Worm (Caenorhabditis elegans) whole organism, L3 larva: ENCODE results near the gene C45B11.6.

Experiments used
- R02D3.7 ChIP-seq: fragments of 150-350 bp; optimal IDR thresholded peaks from 2 replicates; lab custom pipeline; 2014; ENCODE audit warnings: missing biosample characterization, missing genetic modification characterization
- ZK546.5 ChIP-seq: sonication (generic microtip); optimal IDR thresholded peaks from 2 replicates; lab custom pipeline; 2017; ENCODE audit warnings: missing biosample characterization, missing genetic modification characterization
- ama-1 ChIP-seq: fragments of 150-350 bp; optimal IDR thresholded peaks from 2 replicates; lab custom pipeline; 2018
- ceh-28 ChIP-seq: fragments of 150-350 bp; optimal IDR thresholded peaks from 2 replicates; lab custom pipeline; 2014; ENCODE audit warnings: missing biosample characterization, missing genetic modification reagents, missing genetic modification characterization
- ceh-82 ChIP-seq: fragments of 150-350 bp; optimal IDR thresholded peaks from 2 replicates; lab custom pipeline; 2014; ENCODE audit warnings: missing biosample characterization, missing genetic modification characterization
- ceh-9 ChIP-seq: sonication (generic microtip); optimal IDR thresholded peaks from 2 replicates; lab custom pipeline; 2018; ENCODE audit warnings: missing biosample characterization, missing genetic modification characterization
- daf-12 ChIP-seq: fragments of 150-350 bp; optimal IDR thresholded peaks from 2 replicates; lab custom pipeline; 2014; ENCODE audit warnings: missing biosample characterization, missing genetic modification reagents, missing genetic modification characterization
- egl-5 ChIP-seq: fragments of 150-350 bp; optimal IDR thresholded peaks from 2 replicates; lab custom pipeline; 2017; ENCODE audit warnings: missing biosample characterization, missing genetic modification reagents, missing genetic modification characterization, inconsistent platforms
- elt-1 ChIP-seq: fragments of 150-350 bp; optimal IDR thresholded peaks from 2 replicates; lab custom pipeline; 2014; ENCODE audit warnings: missing biosample characterization, missing genetic modification characterization
- elt-2 ChIP-seq: sonication (generic microtip); optimal IDR thresholded peaks from 2 replicates; lab custom pipeline; 2016; ENCODE audit warnings: missing genetic modification reagents, mild to moderate bottlenecking, missing genetic modification characterization, missing compliant biosample characterization
- elt-3 ChIP-seq, 3 experiments: fragments of 150-350 bp in 1 of 3; sonication (generic microtip) in 2 of 3; optimal IDR thresholded peaks; 2 replicates in 2 of 3; 4 replicates in 1 of 3; lab custom pipeline; 2014 to 2017; ENCODE audit warnings: missing biosample characterization in 3 of 3, missing genetic modification characterization in 3 of 3
- eor-1 ChIP-seq, 2 experiments: fragments of 150-350 bp; optimal IDR thresholded peaks; 2 replicates each; lab custom pipeline; 2014 to 2018; ENCODE audit warnings: missing biosample characterization in 2 of 2, missing genetic modification characterization in 2 of 2
- fkh-10 ChIP-seq: sonication (generic microtip); optimal IDR thresholded peaks from 2 replicates; lab custom pipeline; 2017; ENCODE audit warnings: missing biosample characterization, missing genetic modification reagents, missing genetic modification characterization
- fos-1 ChIP-seq: fragments of 150-350 bp; optimal IDR thresholded peaks from 2 replicates; lab custom pipeline; 2014; ENCODE audit warnings: missing biosample characterization, missing genetic modification characterization
- hmg-11 ChIP-seq: sonication (generic microtip); optimal IDR thresholded peaks from 2 replicates; lab custom pipeline; 2016; ENCODE audit warnings: missing genetic modification characterization, missing compliant biosample characterization
- jun-1 ChIP-seq: fragments of 150-350 bp; optimal IDR thresholded peaks from 2 replicates; lab custom pipeline; 2014; ENCODE audit warnings: missing biosample characterization, missing genetic modification reagents, missing genetic modification characterization
- lin-39 ChIP-seq: fragments of 150-350 bp; optimal IDR thresholded peaks from 2 replicates; lab custom pipeline; 2018; ENCODE audit warnings: missing biosample characterization, missing genetic modification reagents, missing genetic modification characterization
- mml-1 ChIP-seq: fragments of 150-350 bp; sonication (generic microtip); optimal IDR thresholded peaks from 3 replicates; lab custom pipeline; 2014; ENCODE audit warnings: missing biosample characterization, missing genetic modification characterization
- nfya-1 ChIP-seq: sonication (generic microtip); optimal IDR thresholded peaks from 2 replicates; lab custom pipeline; 2017; ENCODE audit warnings: missing genetic modification characterization, mild to moderate bottlenecking, missing compliant biosample characterization, antibody characterized with exemption, moderate library complexity; ENCODE audit not compliant: insufficient read depth
- nhr-11 ChIP-seq: fragments of 150-350 bp; optimal IDR thresholded peaks from 2 replicates; lab custom pipeline; 2014; ENCODE audit warnings: missing biosample characterization, missing genetic modification characterization
- nhr-12 ChIP-seq: fragments of 150-350 bp; optimal IDR thresholded peaks from 2 replicates; lab custom pipeline; 2014; ENCODE audit warnings: missing biosample characterization, missing genetic modification characterization
- nhr-23 ChIP-seq: fragments of 150-350 bp; optimal IDR thresholded peaks from 2 replicates; lab custom pipeline; 2014; ENCODE audit warnings: missing biosample characterization, missing genetic modification reagents, missing genetic modification characterization
- nhr-237 ChIP-seq: fragments of 150-350 bp; optimal IDR thresholded peaks from 2 replicates; lab custom pipeline; 2014; ENCODE audit warnings: missing biosample characterization, missing genetic modification characterization
- nhr-25 ChIP-seq: sonication (generic microtip); optimal IDR thresholded peaks from 2 replicates; lab custom pipeline; 2017; ENCODE audit warnings: missing biosample characterization, missing genetic modification characterization
- nhr-28 ChIP-seq: fragments of 150-350 bp; optimal IDR thresholded peaks from 2 replicates; lab custom pipeline; 2014; ENCODE audit warnings: missing biosample characterization, missing genetic modification characterization
- nhr-43 ChIP-seq: sonication (generic microtip); optimal IDR thresholded peaks from 2 replicates; lab custom pipeline; 2016; ENCODE audit warnings: mild to moderate bottlenecking, missing genetic modification characterization, missing compliant biosample characterization; ENCODE audit not compliant: poor library complexity, severe bottlenecking
- nhr-67 ChIP-seq: fragments of 150-350 bp; optimal IDR thresholded peaks from 2 replicates; lab custom pipeline; 2014; ENCODE audit warnings: missing biosample characterization, missing genetic modification characterization
- nhr-76 ChIP-seq: fragments of 150-350 bp; sonication (generic microtip); optimal IDR thresholded peaks from 5 replicates; lab custom pipeline; 2014; ENCODE audit warnings: missing biosample characterization, missing genetic modification characterization
- pha-4 ChIP-seq: fragments of 150-350 bp; optimal IDR thresholded peaks from 2 replicates; lab custom pipeline; 2014; ENCODE audit warnings: missing biosample characterization, missing genetic modification reagents, missing genetic modification characterization
- pqm-1 ChIP-seq: fragments of 150-350 bp; optimal IDR thresholded peaks from 2 replicates; lab custom pipeline; 2017; ENCODE audit warnings: missing biosample characterization, missing genetic modification characterization, inconsistent platforms
- sea-2 ChIP-seq: fragments of 150-350 bp; sonication (generic microtip); optimal IDR thresholded peaks from 4 replicates; lab custom pipeline; 2014; ENCODE audit warnings: missing biosample characterization, missing genetic modification reagents, missing genetic modification characterization
- snpc-4 ChIP-seq: fragments of 150-350 bp; optimal IDR thresholded peaks from 2 replicates; lab custom pipeline; 2014; ENCODE audit warnings: missing biosample characterization, missing genetic modification characterization
- tbx-2 ChIP-seq: sonication (generic microtip); optimal IDR thresholded peaks from 2 replicates; lab custom pipeline; 2016; ENCODE audit warnings: mild to moderate bottlenecking, missing genetic modification characterization, missing compliant biosample characterization
- unc-39 ChIP-seq: sonication (generic microtip); optimal IDR thresholded peaks from 4 replicates; lab custom pipeline; 2017; ENCODE audit warnings: missing biosample characterization, missing genetic modification characterization
- zag-1 ChIP-seq: fragments of 150-350 bp; optimal IDR thresholded peaks from 2 replicates; lab custom pipeline; 2014; ENCODE audit warnings: missing biosample characterization, missing genetic modification characterization
- ztf-4 ChIP-seq: fragments of 150-350 bp; optimal IDR thresholded peaks from 2 replicates; lab custom pipeline; 2014; ENCODE audit warnings: missing biosample characterization, missing genetic modification characterization

C45B11.6 gene

DNA sequence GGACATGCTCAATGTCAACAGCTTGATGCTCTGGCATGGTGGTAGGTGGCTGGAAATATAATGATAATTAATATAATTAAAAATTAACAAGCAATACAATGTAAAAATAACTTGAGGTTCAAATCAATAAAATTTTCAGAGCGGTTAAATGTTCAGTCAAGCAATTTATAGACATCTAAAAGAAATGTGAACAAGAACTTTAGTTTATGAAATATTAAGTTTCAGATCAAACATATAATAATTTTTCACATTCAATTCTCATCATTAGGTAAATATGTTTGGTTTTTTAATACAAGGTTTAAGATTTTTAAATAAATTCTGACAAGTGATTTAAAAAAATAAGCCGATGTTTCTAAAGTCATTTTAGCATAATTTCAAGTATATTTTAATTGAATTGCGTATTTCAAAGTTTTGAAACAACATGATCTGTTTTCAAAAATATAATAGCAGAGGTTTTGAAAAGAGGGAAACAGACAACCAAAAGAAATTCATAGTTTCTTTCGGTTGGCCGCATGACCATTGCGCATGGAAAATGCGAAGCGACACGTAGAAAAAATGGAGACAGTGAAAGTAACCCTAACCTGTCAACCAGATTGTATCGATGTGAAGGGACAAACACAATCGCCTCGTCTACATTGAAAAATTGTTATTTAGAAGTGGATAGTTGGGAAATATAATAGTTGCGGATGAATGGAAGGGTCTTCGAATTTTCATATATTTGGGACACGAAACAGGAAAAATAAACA is 16.5 kb downstream of the C45B11.6 start, which contains the start of gene T04C12.11:
TSS of gene T04C12.11 (minus strand) at position 51 of the 746 bp plus-strand sequence.
- TF ChIP-seq nhr-25 (tag; lab: Kevin White, UChicago) (peak; percentile 47), tbx-2 (tag; lab: Kevin White, UChicago) (no peak), nhr-23 (peak; percentile 60)

DNA sequence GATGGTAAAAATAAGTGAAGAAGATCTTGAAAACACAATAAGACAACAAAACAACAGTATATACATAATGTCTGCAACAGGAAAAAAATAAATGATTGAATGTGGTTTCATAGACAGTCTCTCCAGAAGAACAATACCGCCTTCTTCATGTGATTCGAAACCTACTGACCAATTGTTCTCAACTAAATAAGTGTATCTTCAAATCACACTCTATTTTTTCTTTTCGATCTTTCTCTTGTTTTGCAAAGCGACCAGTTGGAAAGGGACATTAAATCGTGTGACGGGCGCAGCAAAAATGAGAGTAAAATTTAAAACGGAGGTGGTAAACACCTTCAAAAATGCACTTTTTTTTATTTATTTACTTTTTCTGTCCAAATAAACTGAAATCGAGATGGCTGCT is 18.0 kb downstream of the C45B11.6 start:
- TF ChIP-seq nhr-23: peak; percentile 4
- TF ChIP-seq elt-3 (tag; optimal IDR thresholded peaks at IDR 0.05; lab: Kevin White, UChicago): no peak

DNA sequence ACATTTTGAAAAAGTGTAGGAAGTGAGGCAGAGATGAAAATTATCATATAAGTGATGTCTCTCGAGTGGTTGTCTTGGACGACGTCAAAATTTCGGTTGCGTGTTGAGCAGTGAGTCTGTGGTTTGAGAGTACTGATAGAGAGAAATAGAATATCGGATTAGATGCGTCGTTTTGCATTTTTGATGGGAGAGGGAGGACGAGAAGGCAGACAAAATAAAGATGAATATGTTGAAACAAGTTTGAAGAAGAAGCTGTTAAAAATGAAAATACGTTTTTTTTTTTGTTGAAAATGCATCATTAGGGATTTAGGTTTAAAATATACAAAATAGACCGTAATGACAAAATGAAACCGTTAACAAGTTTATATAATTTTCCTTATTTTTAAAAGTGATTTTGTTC is 19.2 kb downstream of the C45B11.6 start, which contains the start of gene T04C12.9:
TSS of gene T04C12.9 (minus strand) at position 101 of the 400 bp plus-strand sequence.
- no peak for TF ChIP-seq sea-2
- TF ChIP-seq ama-1 (lab: Kevin White, UChicago): no peak
- no peak for TF ChIP-seq nhr-67
- TF ChIP-seq jun-1 (tag; lab: Kevin White, UChicago): no peak
- TF ChIP-seq elt-3 (tag; optimal IDR thresholded peaks at IDR 0.05; lab: Kevin White, UChicago): no peak
- TF ChIP-seq ceh-82: no peak
- no peak for TF ChIP-seq nfya-1 (tag; lab: Kevin White, UChicago)
- no peak for TF ChIP-seq elt-1 (tag; lab: Kevin White, UChicago)
- TF ChIP-seq zag-1: no peak
- TF ChIP-seq fos-1: no peak
- no peak for TF ChIP-seq tbx-2 (tag; lab: Kevin White, UChicago)
- TF ChIP-seq nhr-43 (tag; lab: Kevin White, UChicago): no peak
- TF ChIP-seq unc-39 (tag; lab: Kevin White, UChicago): no peak
- TF ChIP-seq daf-12 (tag; lab: Kevin White, UChicago): no peak
- no peak for TF ChIP-seq snpc-4
- TF ChIP-seq, all 47 proteins: peak for 0

DNA sequence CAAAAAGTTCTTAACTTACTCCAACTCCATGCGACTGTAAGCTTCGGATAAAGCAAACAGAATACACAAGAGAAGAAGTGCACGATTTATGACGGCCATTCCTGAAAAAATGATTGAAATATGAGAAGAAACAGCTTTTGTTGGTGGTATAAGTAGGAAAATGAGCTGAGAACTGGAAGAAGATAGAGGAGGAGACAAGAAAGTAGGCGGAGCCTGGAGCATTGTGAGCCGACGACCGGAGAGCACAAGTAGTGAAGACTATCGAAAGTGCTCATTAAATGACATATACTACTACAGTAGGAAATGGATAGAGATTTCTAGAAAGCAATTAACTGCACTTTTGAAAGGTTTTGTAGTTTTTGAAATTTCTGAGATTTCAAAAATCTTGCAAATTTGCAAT is 21.6 kb downstream of the C45B11.6 start, which contains the start of gene nlp-80:
TSS of gene nlp-80 (minus strand) at position 101 of the 400 bp plus-strand sequence.
- TF ChIP-seq snpc-4 (no peak), ceh-28 (no peak), nhr-76 (no peak), nhr-237 (tag; lab: Kevin White, UChicago) (no peak), fos-1 (no peak), nhr-43 (tag; lab: Kevin White, UChicago) (no peak), nhr-25 (tag; lab: Kevin White, UChicago) (no peak), nhr-12 (no peak), mml-1 (tag; lab: Kevin White, UChicago) (no peak), tbx-2 (tag; lab: Kevin White, UChicago) (no peak), lin-39 (tag; lab: Kevin White, UChicago) (no peak)

DNA sequence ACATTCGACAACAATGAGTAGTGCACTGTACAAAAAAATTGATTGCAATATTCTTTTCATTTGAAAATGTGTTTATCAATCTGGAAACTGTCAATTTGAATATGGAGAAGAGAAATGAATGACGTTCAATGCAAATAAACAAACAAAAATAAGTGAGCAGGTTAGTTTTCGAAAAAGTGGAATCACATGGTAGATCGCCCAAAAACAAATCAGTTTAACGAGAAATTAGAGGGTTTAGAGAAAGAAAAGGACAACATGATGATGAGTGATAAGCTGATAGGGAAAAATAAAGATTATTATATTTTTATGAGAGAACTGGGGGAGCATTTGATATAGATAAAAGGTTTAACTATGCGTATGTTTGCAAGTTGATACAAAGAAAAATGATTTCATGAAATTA is 25.4 kb downstream of the C45B11.6 start, which contains the start of gene T04C12.8:
TSS of gene T04C12.8 (minus strand) at position 82 of the 400 bp plus-strand sequence.
- TF ChIP-seq egl-5 (tag; lab: Kevin White, UChicago): no peak
- no peak for TF ChIP-seq elt-3 (tag; optimal IDR thresholded peaks at IDR 0.05; lab: Kevin White, UChicago)
- TF ChIP-seq tbx-2 (tag; lab: Kevin White, UChicago): no peak
- peak; percentile 99 for TF ChIP-seq pqm-1 (tag; lab: Kevin White, UChicago)
- TF ChIP-seq ceh-28: no peak
- no peak for TF ChIP-seq ceh-9 (tag; lab: Kevin White, UChicago)
- TF ChIP-seq elt-1 (tag; lab: Kevin White, UChicago): no peak
- TF ChIP-seq pha-4: peak; percentile 83
- TF ChIP-seq jun-1 (tag; lab: Kevin White, UChicago): peak; percentile 86
- TF ChIP-seq nhr-43 (tag; lab: Kevin White, UChicago): no peak
- no peak for TF ChIP-seq ZK546.5 (tag; lab: Kevin White, UChicago)
- TF ChIP-seq nhr-23: no peak
- no peak for TF ChIP-seq ztf-4 (tag; lab: Kevin White, UChicago)
- no peak for TF ChIP-seq hmg-11 (tag; lab: Kevin White, UChicago)
- TF ChIP-seq eor-1 (tag; optimal IDR thresholded peaks at IDR 0.05; lab: Kevin White, UChicago): no peak
- TF ChIP-seq elt-2 (tag; lab: Kevin White, UChicago): peak; percentile 98
- TF ChIP-seq R02D3.7: no peak
- TF ChIP-seq snpc-4: no peak
- no peak for TF ChIP-seq nhr-12
- TF ChIP-seq nhr-76: no peak
- no peak for TF ChIP-seq nfya-1 (tag; lab: Kevin White, UChicago)
- TF ChIP-seq fkh-10 (GFP tag; lab: Kevin White, UChicago): no peak
- TF ChIP-seq mml-1 (tag; lab: Kevin White, UChicago): no peak
- TF ChIP-seq nhr-11 (tag; lab: Kevin White, UChicago): no peak
- no peak for TF ChIP-seq nhr-28 (tag; lab: Kevin White, UChicago)
